Worm (Caenorhabditis elegans) whole organism, L2 larva: Measurements from ENCODE around the gene mrpl-50.

Experiments
- C34F6.9 ChIP-seq: fragments of 150-350 bp; optimal IDR thresholded peaks from 2 replicates; lab custom pipeline; 2014; ENCODE audit warnings: missing biosample characterization, missing genetic modification characterization
- R02D3.7 ChIP-seq: fragments of 150-350 bp; optimal IDR thresholded peaks from 2 replicates; lab custom pipeline; 2014; ENCODE audit warnings: missing biosample characterization, missing genetic modification characterization
- ZK546.5 ChIP-seq: sonication (generic microtip); optimal IDR thresholded peaks from 2 replicates; lab custom pipeline; 2017; ENCODE audit warnings: missing biosample characterization, missing genetic modification characterization
- alr-1 ChIP-seq: fragments of 150-350 bp; optimal IDR thresholded peaks from 2 replicates; lab custom pipeline; 2014; ENCODE audit warnings: missing biosample characterization, missing genetic modification characterization
- ama-1 ChIP-seq: fragments of 150-350 bp; optimal IDR thresholded peaks from 2 replicates; lab custom pipeline; 2018; ENCODE audit warnings: inconsistent platforms
- blmp-1 ChIP-seq: sonication (generic microtip); optimal IDR thresholded peaks from 2 replicates; lab custom pipeline; 2017; ENCODE audit warnings: missing genetic modification characterization, mild to moderate bottlenecking, missing compliant biosample characterization, antibody characterized with exemption, moderate library complexity; ENCODE audit not compliant: insufficient read depth
- ceh-16 ChIP-seq: fragments of 150-350 bp; optimal IDR thresholded peaks from 2 replicates; lab custom pipeline; 2014; ENCODE audit warnings: missing biosample characterization, missing genetic modification characterization
- ceh-82 ChIP-seq: fragments of 150-350 bp; optimal IDR thresholded peaks from 2 replicates; lab custom pipeline; 2014; ENCODE audit warnings: missing biosample characterization, missing genetic modification characterization
- crh-2 ChIP-seq: sonication (generic microtip); optimal IDR thresholded peaks from 2 replicates; lab custom pipeline; 2017; ENCODE audit warnings: missing biosample characterization, missing genetic modification characterization
- egl-27 ChIP-seq: sonication (generic microtip); optimal IDR thresholded peaks from 3 replicates; lab custom pipeline; 2017; ENCODE audit warnings: missing biosample characterization, missing genetic modification reagents, missing genetic modification characterization
- elt-1 ChIP-seq: fragments of 150-350 bp; optimal IDR thresholded peaks from 2 replicates; lab custom pipeline; 2014; ENCODE audit warnings: missing biosample characterization, missing genetic modification characterization
- elt-3 ChIP-seq: sonication (generic microtip); optimal IDR thresholded peaks from 2 replicates; lab custom pipeline; 2017; ENCODE audit warnings: missing biosample characterization, missing genetic modification characterization
- fos-1 ChIP-seq: fragments of 150-350 bp; optimal IDR thresholded peaks from 2 replicates; lab custom pipeline; 2014; ENCODE audit warnings: missing biosample characterization, missing genetic modification characterization
- gmeb-1 ChIP-seq: fragments of 150-350 bp; optimal IDR thresholded peaks from 2 replicates; lab custom pipeline; 2014; ENCODE audit warnings: missing biosample characterization, missing genetic modification characterization
- lin-11 ChIP-seq: fragments of 150-350 bp; sonication (generic microtip); optimal IDR thresholded peaks from 2 replicates; lab custom pipeline; 2014; ENCODE audit warnings: missing biosample characterization, missing genetic modification characterization, inconsistent platforms, mixed read lengths
- lin-13 ChIP-seq: fragments of 150-350 bp; optimal IDR thresholded peaks from 2 replicates; lab custom pipeline; 2014; ENCODE audit warnings: missing biosample characterization, missing genetic modification reagents, missing genetic modification characterization
- lin-39 ChIP-seq: fragments of 150-350 bp; optimal IDR thresholded peaks from 2 replicates; lab custom pipeline; 2014; ENCODE audit warnings: missing biosample characterization, missing genetic modification reagents, missing genetic modification characterization
- lsy-2 ChIP-seq, 2 experiments: fragments of 150-350 bp in 1 of 2; sonication (generic microtip) in 1 of 2; optimal IDR thresholded peaks; 2 replicates each; lab custom pipeline; 2014 to 2017; ENCODE audit warnings: missing biosample characterization in 2 of 2, missing genetic modification characterization in 2 of 2
- mbf-1 ChIP-seq: sonication (generic microtip); optimal IDR thresholded peaks from 2 replicates; lab custom pipeline; 2017; ENCODE audit warnings: missing biosample characterization, missing genetic modification characterization
- mdl-1 ChIP-seq, 2 experiments: fragments of 150-350 bp in 1 of 2; sonication (generic microtip) in 1 of 2; optimal IDR thresholded peaks; 2 replicates each; lab custom pipeline; 2017; ENCODE audit warnings: missing biosample characterization in 2 of 2, missing genetic modification characterization in 2 of 2
- nhr-10 ChIP-seq: sonication (generic microtip); optimal IDR thresholded peaks from 2 replicates; lab custom pipeline; 2017; ENCODE audit warnings: missing biosample characterization, missing genetic modification characterization
- nhr-12 ChIP-seq: fragments of 150-350 bp; optimal IDR thresholded peaks from 2 replicates; lab custom pipeline; 2014; ENCODE audit warnings: missing biosample characterization, missing genetic modification characterization
- nhr-129 ChIP-seq: fragments of 150-350 bp; optimal IDR thresholded peaks from 2 replicates; lab custom pipeline; 2014; ENCODE audit warnings: missing biosample characterization, missing genetic modification characterization
- nhr-21 ChIP-seq: fragments of 150-350 bp; optimal IDR thresholded peaks from 2 replicates; lab custom pipeline; 2014; ENCODE audit warnings: missing biosample characterization, missing genetic modification characterization
- nhr-23 ChIP-seq: fragments of 150-350 bp; optimal IDR thresholded peaks from 2 replicates; lab custom pipeline; 2014; ENCODE audit warnings: missing biosample characterization, missing genetic modification reagents, missing genetic modification characterization
- nhr-25 ChIP-seq: fragments of 150-350 bp; sonication (generic microtip); optimal IDR thresholded peaks from 3 replicates; lab custom pipeline; 2014; ENCODE audit warnings: missing biosample characterization, missing genetic modification characterization
- nhr-6 ChIP-seq: fragments of 150-350 bp; optimal IDR thresholded peaks from 2 replicates; lab custom pipeline; 2014; ENCODE audit warnings: missing biosample characterization, missing genetic modification characterization
- peb-1 ChIP-seq: fragments of 150-350 bp; optimal IDR thresholded peaks from 2 replicates; lab custom pipeline; 2014; ENCODE audit warnings: missing biosample characterization, missing genetic modification characterization
- sem-4 ChIP-seq: fragments of 150-350 bp; optimal IDR thresholded peaks from 2 replicates; lab custom pipeline; 2014; ENCODE audit warnings: missing biosample characterization, missing genetic modification reagents, missing genetic modification characterization
- sma-3 ChIP-seq: sonication (generic microtip); optimal IDR thresholded peaks from 2 replicates; lab custom pipeline; 2016; ENCODE audit warnings: missing genetic modification reagents, missing genetic modification characterization, missing compliant biosample characterization
- sma-9 ChIP-seq, 2 experiments: fragments of 150-350 bp in 1 of 2; sonication (generic microtip) in 1 of 2; optimal IDR thresholded peaks; 2 replicates each; lab custom pipeline; 2014 to 2016; ENCODE audit warnings: missing genetic modification characterization in 2 of 2, mild to moderate bottlenecking in 1 of 2, missing biosample characterization in 1 of 2, missing compliant biosample characterization in 1 of 2, missing genetic modification reagents in 1 of 2, moderate library complexity in 1 of 2
- unc-55 ChIP-seq: fragments of 150-350 bp; sonication (generic microtip); optimal IDR thresholded peaks from 3 replicates; lab custom pipeline; 2014; ENCODE audit warnings: missing biosample characterization, missing genetic modification reagents, missing genetic modification characterization
- unc-62 ChIP-seq: fragments of 150-350 bp; optimal IDR thresholded peaks from 2 replicates; lab custom pipeline; 2014; ENCODE audit warnings: missing biosample characterization, missing genetic modification reagents, missing genetic modification characterization
- zag-1 ChIP-seq: fragments of 150-350 bp; optimal IDR thresholded peaks from 2 replicates; lab custom pipeline; 2014; ENCODE audit warnings: missing biosample characterization, missing genetic modification characterization
- ztf-1 ChIP-seq: fragments of 200-800 bp; sonication (Bioruptor generic); conservative IDR thresholded peaks from 2 replicates; pipeline ENCODE4 v1.3.6; 2022; ENCODE audit warnings: missing genetic modification characterization, missing compliant biosample characterization
- ztf-11 ChIP-seq: sonication (generic microtip); optimal IDR thresholded peaks from 2 replicates; lab custom pipeline; 2017; ENCODE audit warnings: missing biosample characterization, missing genetic modification characterization
- ztf-4 ChIP-seq: fragments of 150-350 bp; optimal IDR thresholded peaks from 2 replicates; lab custom pipeline; 2014; ENCODE audit warnings: missing biosample characterization, missing genetic modification characterization

Gene mrpl-50

ce11 chrII:8938907-8939622, 9.4 kb downstream of the mrpl-50 start:
- TF ChIP-seq ztf-11 (tag; lab: Kevin White, UChicago) (no peak), ceh-82 (tag; lab: Kevin White, UChicago) (no peak), crh-2 (tag; lab: Kevin White, UChicago) (no peak), unc-55 (GFP tag; lab: Kevin White, UChicago) (no peak), elt-1 (tag; lab: Kevin White, UChicago) (no peak), blmp-1 (tag; lab: Kevin White, UChicago) (no peak), ceh-16 (tag; lab: Kevin White, UChicago) (no peak), ama-1 (lab: Kevin White, UChicago) (no peak), lin-11 (tag; lab: Kevin White, UChicago) (no peak), sma-9 (GFP tag; optimal IDR thresholded peaks at IDR 0.05; lab: Kevin White, UChicago) (no peak), sma-9 (tag; optimal IDR thresholded peaks at IDR 0.05; lab: Kevin White, UChicago) (no peak), nhr-10 (tag; lab: Kevin White, UChicago) (no peak), nhr-12 (no peak), fos-1 (tag; lab: Kevin White, UChicago) (no peak), ztf-1 (GFP tag; lab: Robert Waterston, UW) (no peak)

DNA sequence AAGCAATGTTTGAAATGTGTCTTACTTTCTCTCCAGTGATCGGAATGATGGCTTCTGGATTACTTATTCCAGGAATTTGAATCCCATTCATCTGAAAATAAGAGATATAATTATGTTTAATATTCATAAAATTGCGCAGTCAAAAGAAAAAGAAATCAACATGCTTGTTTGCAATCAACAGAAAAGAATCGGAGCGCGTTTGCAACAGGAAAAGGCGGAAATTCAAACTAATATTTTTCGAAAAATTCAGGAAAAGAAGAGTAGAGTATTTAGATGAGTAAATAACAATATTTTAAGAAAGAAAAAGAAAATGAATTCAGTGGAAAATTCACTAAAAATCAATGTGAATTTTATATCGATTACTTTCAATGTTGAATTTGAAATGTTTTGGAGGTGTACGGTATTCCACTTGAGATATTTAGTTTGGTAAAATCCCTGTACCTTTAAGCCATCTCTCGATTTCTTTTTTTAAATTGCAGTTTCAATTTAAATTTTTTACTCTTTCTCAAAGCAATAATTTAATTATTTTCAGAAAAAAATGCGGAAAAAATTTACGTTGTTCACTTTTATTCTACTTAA, 10.8 kb downstream of the mrpl-50 start, which contains the start of the genes set-17 and T21B10.4:
TSS of gene set-17 (minus strand) at position 127 of the 579 bp plus-strand sequence.
TSS of gene T21B10.4 (plus strand) at position 533 of the 579 bp plus-strand sequence.
- TF ChIP-seq zag-1 (tag; lab: Kevin White, UChicago): no peak
- TF ChIP-seq R02D3.7 (tag; lab: Kevin White, UChicago): no peak
- no peak for TF ChIP-seq elt-3 (tag; lab: Kevin White, UChicago)
- no peak for TF ChIP-seq sma-3 (GFP tag; lab: Kevin White, UChicago)
- no peak for TF ChIP-seq sma-9 (GFP tag; optimal IDR thresholded peaks at IDR 0.05; lab: Kevin White, UChicago)
- no peak for TF ChIP-seq sma-9 (tag; optimal IDR thresholded peaks at IDR 0.05; lab: Kevin White, UChicago)
- no peak for TF ChIP-seq ztf-11 (tag; lab: Kevin White, UChicago)
- TF ChIP-seq unc-62 (GFP tag; lab: Kevin White, UChicago): no peak
- no peak for TF ChIP-seq alr-1 (tag; lab: Kevin White, UChicago)
- TF ChIP-seq ama-1 (lab: Kevin White, UChicago): no peak
- TF ChIP-seq ZK546.5 (tag; lab: Kevin White, UChicago): no peak
- TF ChIP-seq fos-1 (tag; lab: Kevin White, UChicago): no peak
- TF ChIP-seq C34F6.9 (tag; lab: Kevin White, UChicago): peak; percentile 51
- peak; percentile 70 for TF ChIP-seq gmeb-1 (tag; lab: Kevin White, UChicago)
- TF ChIP-seq lsy-2 (tag; optimal IDR thresholded peaks at IDR 0.05; lab: Kevin White, UChicago): peak in 1 of 2 experiments; percentile 62
- TF ChIP-seq lin-11 (tag; lab: Kevin White, UChicago): no peak
- peak; percentile 54 for TF ChIP-seq unc-55 (GFP tag; lab: Kevin White, UChicago)
- TF ChIP-seq nhr-21 (tag; lab: Kevin White, UChicago): no peak
- TF ChIP-seq sem-4: no peak
- no peak for TF ChIP-seq nhr-23 (tag; lab: Kevin White, UChicago)
- no peak for TF ChIP-seq blmp-1 (tag; lab: Kevin White, UChicago)
- TF ChIP-seq lin-13 (GFP tag; lab: Kevin White, UChicago): no peak
- TF ChIP-seq peb-1 (tag; lab: Kevin White, UChicago): no peak
- TF ChIP-seq egl-27: no peak
- no peak for TF ChIP-seq mdl-1 (tag; optimal IDR thresholded peaks at IDR 0.05; lab: Kevin White, UChicago)
- no peak for TF ChIP-seq nhr-6
- peak; percentile 2 for TF ChIP-seq crh-2 (tag; lab: Kevin White, UChicago)
- no peak for TF ChIP-seq mbf-1 (tag; lab: Kevin White, UChicago)
- no peak for TF ChIP-seq nhr-25 (tag; lab: Kevin White, UChicago)
- TF ChIP-seq nhr-10 (tag; lab: Kevin White, UChicago): no peak

ce11 chrII:8945167-8945566, 15.5 kb downstream of the mrpl-50 start:
- no peak for TF ChIP-seq nhr-23 (tag; lab: Kevin White, UChicago)
- no peak for TF ChIP-seq mbf-1 (tag; lab: Kevin White, UChicago)
- no peak for TF ChIP-seq egl-27
- no peak for TF ChIP-seq elt-3 (tag; lab: Kevin White, UChicago)
- TF ChIP-seq lin-39: no peak
- TF ChIP-seq ztf-4 (tag; lab: Kevin White, UChicago): no peak
- no peak for TF ChIP-seq ztf-1 (GFP tag; lab: Robert Waterston, UW)
- TF ChIP-seq nhr-129 (tag; lab: Kevin White, UChicago): no peak
- no peak for TF ChIP-seq lin-11 (tag; lab: Kevin White, UChicago)
- no peak for TF ChIP-seq C34F6.9 (tag; lab: Kevin White, UChicago)
- no peak for TF ChIP-seq ceh-82 (tag; lab: Kevin White, UChicago)
- no peak for TF ChIP-seq crh-2 (tag; lab: Kevin White, UChicago)
- TF ChIP-seq, all 48 proteins: peak for 0
